Fruit fly (Drosophila melanogaster) whole organism, prepupa: ENCODE measurements around the gene MED10.

ENCODE experiments used
- CG34406 ChIP-seq: fragments of 200-800 bp; sonication (Bioruptor generic); optimal IDR thresholded peaks from 3 replicates; lab custom pipeline; 2016; ENCODE audit warnings: missing biosample characterization, missing genetic modification characterization
- CG3919 ChIP-seq: fragments of 200-800 bp; sonication (Bioruptor generic); optimal IDR thresholded peaks from 3 replicates; lab custom pipeline; 2016; ENCODE audit warnings: missing biosample characterization, missing genetic modification characterization
- CG8319 ChIP-seq: fragments of 200-800 bp; sonication (Bioruptor generic); optimal IDR thresholded peaks from 3 replicates; lab custom pipeline; 2016; ENCODE audit warnings: missing biosample characterization, missing genetic modification characterization
- Hr38 ChIP-seq: sonication (Bioruptor generic); optimal IDR thresholded peaks from 2 replicates; lab custom pipeline; 2016; ENCODE audit warnings: missing biosample characterization, missing genetic modification characterization
- Hr39 ChIP-seq: fragments of 200-800 bp; sonication (Bioruptor generic); optimal IDR thresholded peaks from 2 replicates; lab custom pipeline; 2016; ENCODE audit warnings: missing biosample characterization, missing genetic modification characterization
- OdsH ChIP-seq: fragments of 200-800 bp; sonication (Bioruptor generic); optimal IDR thresholded peaks from 3 replicates; lab custom pipeline; 2016; ENCODE audit warnings: missing biosample characterization, missing genetic modification characterization
- esn ChIP-seq: fragments of 200-800 bp; sonication (Bioruptor generic); optimal IDR thresholded peaks from 2 replicates; lab custom pipeline; 2016; ENCODE audit warnings: missing biosample characterization, mild to moderate bottlenecking, missing genetic modification characterization, moderate library complexity
- fd85E ChIP-seq: fragments of 200-800 bp; sonication (Bioruptor generic); optimal IDR thresholded peaks from 3 replicates; lab custom pipeline; 2016; ENCODE audit warnings: missing biosample characterization, missing genetic modification characterization
- spab ChIP-seq: fragments of 200-800 bp; sonication (Bioruptor generic); optimal IDR thresholded peaks from 2 replicates; lab custom pipeline; 2017; ENCODE audit warnings: missing biosample characterization, mild to moderate bottlenecking, missing genetic modification characterization, missing genetic modification reagents
- ss ChIP-seq, 2 experiments: fragments of 200-800 bp; sonication (Bioruptor generic); optimal IDR thresholded peaks; 2 replicates in 1 of 2; 3 replicates in 1 of 2; lab custom pipeline; 2017 to 2018; ENCODE audit warnings: mild to moderate bottlenecking in 2 of 2, missing biosample characterization in 2 of 2, missing genetic modification characterization in 2 of 2, moderate library complexity in 1 of 2

DNA sequence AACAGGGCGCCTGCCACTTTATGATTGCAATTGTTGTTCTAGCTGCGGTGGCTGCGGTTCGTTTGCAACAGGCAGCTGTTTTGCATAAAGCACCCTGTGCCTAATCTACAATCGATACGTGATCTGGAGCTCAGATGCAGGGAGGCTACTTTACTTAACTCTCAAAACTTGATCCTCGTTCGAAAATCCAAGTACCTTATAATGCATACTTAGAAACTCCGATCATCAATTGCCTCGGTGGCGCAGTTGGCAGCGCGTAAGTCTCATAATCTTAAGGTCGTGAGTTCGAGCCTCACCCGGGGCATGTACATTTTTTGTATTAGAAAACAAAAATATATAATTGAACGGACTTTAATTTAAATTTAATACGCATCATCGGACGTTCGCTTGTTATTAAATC is 10.1 kb upstream of the MED10 start:
- TF ChIP-seq CG3919 (GFP tag; lab: Kevin White, UChicago) (no peak), Hr38 (GFP tag; lab: Kevin White, UChicago) (no peak), CG8319 (GFP tag; lab: Kevin White, UChicago) (no peak), fd85E (GFP tag; lab: Kevin White, UChicago) (no peak), CG34406 (GFP tag; lab: Kevin White, UChicago) (no peak), ss (GFP tag; optimal IDR thresholded peaks at IDR 0.05; lab: Kevin White, UChicago) (no peak), esn (GFP tag; lab: Kevin White, UChicago) (no peak), Hr39 (GFP tag; lab: Kevin White, UChicago) (no peak), spab (GFP tag; lab: Kevin White, UChicago) (no peak), OdsH (GFP tag; lab: Kevin White, UChicago) (no peak)
